Fruit fly (Drosophila melanogaster) whole organism, embryonic: Measurements from ENCODE around the gene sud1.
A peak's percentile ranks its signal among the peaks of the same experiment; 100 is the strongest.

Experiments used
- Awh ChIP-seq: fragments of 200-800 bp; sonication (Bioruptor generic); IDR thresholded peaks from 2 replicates; pipeline ENCODE4, ENCODE4 v1.3.6; 2022; ENCODE audit warnings: missing biosample characterization, missing genetic modification characterization
- Bgb ChIP-seq: fragments of 200-800 bp; sonication (Bioruptor generic); IDR thresholded peaks from 2 replicates; pipeline ENCODE4 v1.3.6; 2022; ENCODE audit warnings: missing biosample characterization, missing genetic modification characterization; ENCODE audit not compliant: partially characterized antibody
- CG10959 ChIP-seq: fragments of 200-800 bp; sonication (Bioruptor generic); IDR thresholded peaks from 2 replicates; pipeline ENCODE4 v1.3.6; 2022; ENCODE audit warnings: missing biosample characterization, missing genetic modification characterization
- CG11247 ChIP-seq: fragments of 200-800 bp; sonication (Bioruptor generic); IDR thresholded peaks from 2 replicates; pipeline ENCODE4 v1.3.6; 2022; ENCODE audit warnings: missing biosample characterization, missing genetic modification characterization
- CG11398 ChIP-seq: fragments of 200-800 bp; sonication (Bioruptor generic); optimal IDR thresholded peaks from 2 replicates; lab custom pipeline; 2016; ENCODE audit warnings: missing biosample characterization, missing genetic modification characterization
- CG11456 ChIP-seq: fragments of 200-800 bp; sonication (Bioruptor generic); IDR thresholded peaks from 3 replicates; pipeline ENCODE4 v1.3.6; 2022; ENCODE audit warnings: missing biosample characterization, missing genetic modification characterization
- CG11560 ChIP-seq: fragments of 200-800 bp; sonication (Bioruptor generic); IDR thresholded peaks from 3 replicates; pipeline ENCODE4 v1.3.6; 2022; ENCODE audit warnings: missing biosample characterization, missing genetic modification characterization
- CG11695 ChIP-seq: fragments of 200-800 bp; sonication (Bioruptor generic); IDR thresholded peaks from 3 replicates; pipeline ENCODE4 v1.3.6; 2022; ENCODE audit warnings: missing biosample characterization, missing genetic modification characterization
- CG12071 ChIP-seq: fragments of 200-800 bp; sonication (Bioruptor generic); optimal IDR thresholded peaks from 3 replicates; lab custom pipeline; 2018; ENCODE audit warnings: missing biosample characterization, mild to moderate bottlenecking, missing genetic modification characterization
- CG12219 ChIP-seq: fragments of 200-800 bp; sonication (Bioruptor generic); optimal IDR thresholded peaks from 3 replicates; lab custom pipeline; 2018; ENCODE audit warnings: missing biosample characterization, mild to moderate bottlenecking, missing genetic modification characterization
- CG14441 ChIP-seq: fragments of 200-800 bp; sonication (Bioruptor generic); IDR thresholded peaks from 2 replicates; pipeline ENCODE4 v1.3.6; 2022; ENCODE audit warnings: missing biosample characterization, missing genetic modification characterization
- CG14965 ChIP-seq: fragments of 200-800 bp; sonication (Bioruptor generic); optimal IDR thresholded peaks from 2 replicates; lab custom pipeline; 2016; ENCODE audit warnings: missing biosample characterization, missing genetic modification characterization, borderline replicate concordance
- CG16779 ChIP-seq: fragments of 200-800 bp; sonication (Bioruptor generic); IDR thresholded peaks from 2 replicates; pipeline ENCODE4 v1.3.6; 2022; ENCODE audit warnings: missing biosample characterization, missing genetic modification characterization
- CG17912 ChIP-seq: fragments of 200-800 bp; sonication (Bioruptor generic); optimal IDR thresholded peaks from 2 replicates; lab custom pipeline; 2018; ENCODE audit warnings: missing biosample characterization, mild to moderate bottlenecking, missing genetic modification characterization
- CG1832 ChIP-seq: fragments of 200-800 bp; sonication (Bioruptor generic); optimal IDR thresholded peaks from 2 replicates; lab custom pipeline; 2017; ENCODE audit warnings: missing biosample characterization, mild to moderate bottlenecking, missing genetic modification characterization, inconsistent platforms
- CG2116 ChIP-seq: fragments of 200-800 bp; sonication (Bioruptor generic); optimal IDR thresholded peaks from 3 replicates; lab custom pipeline; 2018; ENCODE audit warnings: missing biosample characterization, mild to moderate bottlenecking, missing genetic modification characterization
- CG2120 ChIP-seq: fragments of 200-800 bp; sonication (Bioruptor generic); optimal IDR thresholded peaks from 3 replicates; lab custom pipeline; 2016; ENCODE audit warnings: missing biosample characterization, missing genetic modification characterization
- CG2712 ChIP-seq: fragments of 200-800 bp; optimal IDR thresholded peaks from 3 replicates; lab custom pipeline; 2019; ENCODE audit warnings: missing biosample characterization, mild to moderate bottlenecking, missing genetic modification characterization, moderate library complexity
- CG34224 ChIP-seq: fragments of 200-800 bp; sonication (Bioruptor generic); IDR thresholded peaks from 3 replicates; pipeline ENCODE4 v1.3.6; 2022; ENCODE audit warnings: missing biosample characterization, missing genetic modification characterization; ENCODE audit not compliant: partially characterized antibody
- CG5180 ChIP-seq: fragments of 200-800 bp; sonication (Bioruptor generic); optimal IDR thresholded peaks from 3 replicates; lab custom pipeline; 2017; ENCODE audit warnings: missing biosample characterization, missing genetic modification characterization, mild to moderate bottlenecking, moderate library complexity, missing genetic modification reagents
- CG6683 ChIP-seq: fragments of 200-800 bp; sonication (Bioruptor generic); optimal IDR thresholded peaks from 2 replicates; lab custom pipeline; 2017; ENCODE audit warnings: missing biosample characterization, mild to moderate bottlenecking, missing genetic modification characterization, missing genetic modification reagents
- CG7987 ChIP-seq: fragments of 200-800 bp; sonication (Bioruptor generic); optimal IDR thresholded peaks from 2 replicates; lab custom pipeline; 2018; ENCODE audit warnings: missing biosample characterization, mild to moderate bottlenecking, missing genetic modification characterization, moderate library complexity
- Doc3 ChIP-seq: fragments of 200-800 bp; sonication (Bioruptor generic); IDR thresholded peaks from 3 replicates; pipeline ENCODE4 v1.3.6; 2022; ENCODE audit warnings: missing biosample characterization, missing genetic modification characterization; ENCODE audit not compliant: partially characterized antibody
- Dp ChIP-seq: fragments of 200-800 bp; sonication (Bioruptor generic); optimal IDR thresholded peaks from 2 replicates; lab custom pipeline; 2018; ENCODE audit warnings: missing biosample characterization, mild to moderate bottlenecking, missing genetic modification characterization, moderate library complexity
- Drgx ChIP-seq: fragments of 200-800 bp; sonication (Bioruptor generic); IDR thresholded peaks from 2 replicates; pipeline ENCODE4 v1.3.6; 2022; ENCODE audit warnings: missing biosample characterization, missing genetic modification characterization
- Gug ChIP-seq: fragments of 200-800 bp; sonication (Bioruptor generic); IDR thresholded peaks from 4 replicates; pipeline ENCODE4 v1.3.6; 2022; ENCODE audit warnings: missing biosample characterization, missing genetic modification characterization
- H15 ChIP-seq: fragments of 200-800 bp; sonication (Bioruptor generic); IDR thresholded peaks from 3 replicates; pipeline ENCODE4 v1.3.6; 2022; ENCODE audit warnings: missing biosample characterization, missing genetic modification characterization
- Hand ChIP-seq: fragments of 200-800 bp; sonication (Bioruptor generic); optimal IDR thresholded peaks from 2 replicates; lab custom pipeline; 2017; ENCODE audit warnings: mild to moderate bottlenecking, missing biosample characterization, missing genetic modification reagents, missing genetic modification characterization
- MTF-1 ChIP-seq: fragments of 200-800 bp; sonication (Bioruptor generic); optimal IDR thresholded peaks from 2 replicates; lab custom pipeline; 2018; ENCODE audit warnings: missing biosample characterization, mild to moderate bottlenecking, missing genetic modification characterization, borderline replicate concordance
- Mes4 ChIP-seq: fragments of 200-800 bp; sonication (Bioruptor generic); optimal IDR thresholded peaks from 2 replicates; lab custom pipeline; 2016; ENCODE audit warnings: missing biosample characterization, missing genetic modification characterization
- Optix ChIP-seq: fragments of 200-800 bp; sonication (Bioruptor generic); IDR thresholded peaks from 3 replicates; pipeline ENCODE4 v1.3.6; 2022; ENCODE audit warnings: missing biosample characterization, missing genetic modification characterization
- Rfx ChIP-seq: fragments of 200-800 bp; sonication (Bioruptor generic); IDR thresholded peaks from 2 replicates; pipeline ENCODE4 v1.3.6; 2022; ENCODE audit warnings: missing biosample characterization, missing genetic modification characterization
- Rx ChIP-seq: fragments of 200-800 bp; sonication (Bioruptor generic); IDR thresholded peaks from 2 replicates; pipeline ENCODE4 v1.3.6; 2022; ENCODE audit warnings: missing biosample characterization, missing genetic modification characterization
- ac ChIP-seq: fragments of 200-800 bp; sonication (Bioruptor generic); optimal IDR thresholded peaks from 3 replicates; lab custom pipeline; 2017; ENCODE audit warnings: missing biosample characterization, mild to moderate bottlenecking, missing genetic modification characterization
- ap ChIP-seq: fragments of 200-800 bp; sonication (Bioruptor generic); IDR thresholded peaks from 2 replicates; pipeline ENCODE4 v1.3.6; 2022; ENCODE audit warnings: missing biosample characterization, missing genetic modification characterization
- dm ChIP-seq: fragments of 200-800 bp; sonication (Bioruptor generic); optimal IDR thresholded peaks from 3 replicates; lab custom pipeline; 2016; ENCODE audit warnings: missing biosample characterization, missing genetic modification characterization
- fd96Cb ChIP-seq: fragments of 200-800 bp; sonication (Bioruptor generic); optimal IDR thresholded peaks from 2 replicates; lab custom pipeline; 2018; ENCODE audit warnings: missing biosample characterization, mild to moderate bottlenecking, missing genetic modification characterization, moderate library complexity
- jumu ChIP-seq: fragments of 200-800 bp; sonication (Bioruptor generic); optimal IDR thresholded peaks from 3 replicates; lab custom pipeline; 2016; ENCODE audit warnings: missing biosample characterization, missing genetic modification characterization
- ken ChIP-seq: fragments of 200-800 bp; sonication (Bioruptor generic); IDR thresholded peaks from 3 replicates; pipeline ENCODE4 v1.3.6; 2022; ENCODE audit warnings: missing biosample characterization, missing genetic modification characterization
- lmd ChIP-seq: fragments of 200-800 bp; sonication (Bioruptor generic); IDR thresholded peaks from 2 replicates; pipeline ENCODE4 v1.3.6; 2022; ENCODE audit warnings: missing biosample characterization, missing genetic modification characterization
- mirr ChIP-seq: fragments of 200-800 bp; sonication (Bioruptor generic); optimal IDR thresholded peaks from 3 replicates; lab custom pipeline; 2018; ENCODE audit warnings: missing biosample characterization, mild to moderate bottlenecking, missing genetic modification characterization
- mld ChIP-seq: fragments of 200-800 bp; sonication (Bioruptor generic); IDR thresholded peaks from 3 replicates; pipeline ENCODE4 v1.3.6; 2022; ENCODE audit warnings: missing biosample characterization, missing genetic modification characterization; ENCODE audit not compliant: partially characterized antibody
- ranshi ChIP-seq: fragments of 200-800 bp; sonication (Bioruptor generic); IDR thresholded peaks from 2 replicates; pipeline ENCODE4 v1.3.6; 2022; ENCODE audit warnings: missing biosample characterization, missing genetic modification characterization
- sim ChIP-seq: fragments of 200-800 bp; sonication (Bioruptor generic); IDR thresholded peaks from 2 replicates; pipeline ENCODE4 v1.3.6; 2022; ENCODE audit warnings: missing biosample characterization, missing genetic modification characterization
- stc ChIP-seq: fragments of 200-800 bp; sonication (Bioruptor generic); IDR thresholded peaks from 2 replicates; pipeline ENCODE4 v1.3.6; 2022; ENCODE audit warnings: missing biosample characterization, missing genetic modification characterization
- sug ChIP-seq: fragments of 200-800 bp; optimal IDR thresholded peaks from 2 replicates; lab custom pipeline; 2019; ENCODE audit warnings: missing biosample characterization, mild to moderate bottlenecking, missing genetic modification characterization, moderate library complexity
- trh ChIP-seq: fragments of 200-800 bp; sonication (Bioruptor generic); optimal IDR thresholded peaks from 2 replicates; lab custom pipeline; 2016; ENCODE audit warnings: missing biosample characterization, missing genetic modification characterization
- zen2 ChIP-seq: fragments of 200-800 bp; sonication (Bioruptor generic); IDR thresholded peaks from 3 replicates; pipeline ENCODE4 v1.3.6; 2022; ENCODE audit warnings: missing biosample characterization, missing genetic modification characterization; ENCODE audit not compliant: partially characterized antibody

sud1 gene

DNA sequence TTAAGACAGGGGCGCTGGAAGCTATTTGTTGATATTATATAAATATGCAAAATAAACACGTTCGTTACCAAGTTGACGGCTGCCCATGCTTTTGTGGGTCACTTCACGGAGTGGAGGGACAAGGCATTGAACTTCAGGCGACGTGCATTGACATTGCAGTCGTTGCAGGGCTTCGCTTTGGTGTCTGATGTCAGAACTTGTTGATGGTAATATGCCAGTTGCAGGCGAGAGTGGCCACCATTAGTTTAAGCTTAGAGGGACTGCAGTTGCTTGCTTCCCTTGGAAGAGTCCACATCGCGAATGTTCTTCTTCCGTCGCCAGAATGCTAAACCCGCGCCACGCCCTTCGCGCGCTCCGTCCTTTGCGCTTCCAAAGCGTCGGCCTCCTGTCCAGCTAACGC is 29.7 kb upstream of the sud1 start, which contains the start of gene mah:
mah (plus strand) TSS at position 301 of the 400 bp plus-strand sequence.
- no peak for TF ChIP-seq CG6683 (GFP tag; lab: Kevin White, UChicago)
- no peak for TF ChIP-seq ken (GFP tag; lab: Robert Waterston, UW)
- TF ChIP-seq Rfx (GFP tag; lab: Robert Waterston, UW), result no peak
- no peak for TF ChIP-seq dm (GFP tag; lab: Kevin White, UChicago)
- no peak for TF ChIP-seq CG7987 (GFP tag; lab: Kevin White, UChicago)
- no peak for TF ChIP-seq CG10959 (GFP tag; lab: Robert Waterston, UW)
- no peak for TF ChIP-seq sug (tag; lab: Kevin White, UChicago)
- no peak for TF ChIP-seq CG11456 (GFP tag; lab: Robert Waterston, UW)
- no peak for TF ChIP-seq Hand (GFP tag; lab: Kevin White, UChicago)
- no peak for TF ChIP-seq Awh
- no peak for TF ChIP-seq ranshi
- TF ChIP-seq CG1832 (GFP tag; lab: Kevin White, UChicago), result no peak
- no peak for TF ChIP-seq Bgb
- TF ChIP-seq trh (GFP tag; lab: Kevin White, UChicago), result no peak
- no peak for TF ChIP-seq lmd
- no peak for TF ChIP-seq Drgx (GFP tag; lab: Robert Waterston, UW)
- TF ChIP-seq sim (GFP tag; lab: Robert Waterston, UW), result no peak
- no peak for TF ChIP-seq Optix
- TF ChIP-seq, all 482 proteins: peak for 0

DNA sequence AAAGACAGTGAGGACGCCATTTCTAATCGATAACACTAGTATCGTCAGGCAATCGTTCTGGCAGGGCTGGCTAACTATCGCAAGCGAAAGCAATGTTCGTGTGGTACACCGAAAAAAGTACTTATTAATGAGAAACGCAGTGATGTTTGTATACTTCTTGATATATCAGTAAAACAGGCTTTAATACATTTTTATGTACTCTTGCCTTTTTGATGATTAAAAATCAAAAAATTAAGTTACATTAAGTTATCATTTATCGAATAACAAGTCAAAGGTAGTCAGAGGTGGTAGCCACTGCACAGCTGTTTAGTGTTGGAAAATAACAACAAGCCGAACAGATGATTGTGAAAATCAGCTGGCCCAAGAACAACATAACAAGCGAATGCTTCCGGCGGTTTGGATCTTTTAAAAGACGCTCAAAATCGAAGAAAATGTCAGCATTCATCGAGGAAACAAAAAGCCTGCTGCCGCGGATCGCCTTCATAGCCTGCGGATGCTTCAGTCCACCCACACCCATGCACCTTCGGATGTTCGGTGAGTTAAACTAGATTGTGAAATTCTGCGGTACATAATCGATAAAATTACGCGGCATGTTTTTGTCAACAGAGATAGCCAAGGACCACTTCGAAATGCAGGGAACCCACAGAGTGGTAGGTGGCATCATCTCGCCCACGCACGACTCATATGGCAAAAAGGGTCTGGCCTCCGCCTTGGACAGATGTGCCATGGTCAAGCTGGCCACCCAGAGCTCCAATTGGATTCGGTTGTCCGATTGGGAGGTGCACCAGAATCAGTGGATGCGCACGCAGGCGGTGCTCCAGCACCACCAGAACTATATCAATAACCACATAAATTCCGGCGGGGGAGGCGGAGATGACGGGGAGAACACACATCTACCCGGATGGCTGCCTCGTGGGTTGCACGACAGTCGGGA is 27.5 kb upstream of the sud1 start, which contains the start of the genes ssh and Nmnat:
ssh (minus strand) TSS at position 37 of the 934 bp plus-strand sequence.
Nmnat (plus strand) TSS at position 318 of the 934 bp plus-strand sequence.
- TF ChIP-seq CG2712 (peak; percentile 62), CG5180 (GFP tag; lab: Kevin White, UChicago) (no peak), H15 (no peak), jumu (peak; percentile 52), ap (GFP tag; lab: Robert Waterston, UW) (no peak), CG14965 (GFP tag; lab: Kevin White, UChicago) (no peak), fd96Cb (tag; lab: Kevin White, UChicago) (no peak), zen2 (peak; percentile 65; the same call in 1 of the 3 replicates), CG12071 (no peak), mld (GFP tag; lab: Robert Waterston, UW) (peak; percentile 84), dm (GFP tag; lab: Kevin White, UChicago) (peak; percentile 40), CG16779 (GFP tag; lab: Robert Waterston, UW) (no peak), CG12219 (no peak), Rx (GFP tag; lab: Robert Waterston, UW) (no peak), Dp (peak; percentile 40), ac (GFP tag; lab: Kevin White, UChicago) (no peak), CG2120 (GFP tag; lab: Kevin White, UChicago) (peak; percentile 68), CG11247 (no peak), Gug (GFP tag; lab: Robert Waterston, UW) (peak; percentile 15; the same call in 1 of the 4 replicates), CG34224 (GFP tag; lab: Robert Waterston, UW) (peak; percentile 82), mirr (GFP tag; lab: Kevin White, UChicago) (no peak), Doc3 (GFP tag; lab: Robert Waterston, UW) (peak; percentile 86), CG11398 (GFP tag; lab: Kevin White, UChicago) (no peak), CG11560 (peak; percentile 99), MTF-1 (GFP tag; lab: Kevin White, UChicago) (no peak), CG2116 (GFP tag; lab: Kevin White, UChicago) (peak; percentile 88), Mes4 (GFP tag; lab: Kevin White, UChicago) (no peak), stc (no peak), CG1832 (GFP tag; lab: Kevin White, UChicago) (no peak), CG17912 (GFP tag; lab: Kevin White, UChicago) (no peak), CG14441 (no peak), CG11695 (GFP tag; lab: Robert Waterston, UW) (no peak)
